Worm (Caenorhabditis elegans) whole organism, late embryonic: ENCODE measurements around the gene F47C12.6.

ENCODE experiments used
- T23F11.4 ChIP-seq: fragments of 200-800 bp; sonication (Bioruptor generic); optimal IDR thresholded peaks from 2 replicates; lab custom pipeline; 2018; ENCODE audit warnings: mild to moderate bottlenecking, missing genetic modification characterization, missing compliant biosample characterization
- dve-1 ChIP-seq: sonication (generic microtip); optimal IDR thresholded peaks from 2 replicates; lab custom pipeline; 2017; ENCODE audit warnings: antibody characterized with exemption, mild to moderate bottlenecking, missing genetic modification characterization, missing compliant biosample characterization
- fkh-10 ChIP-seq: fragments of 150-350 bp; optimal IDR thresholded peaks from 2 replicates; lab custom pipeline; 2014; ENCODE audit warnings: missing biosample characterization, missing genetic modification reagents, missing genetic modification characterization
- nfya-1 ChIP-seq: sonication (generic microtip); optimal IDR thresholded peaks from 2 replicates; lab custom pipeline; 2017; ENCODE audit warnings: missing genetic modification characterization, mild to moderate bottlenecking, missing compliant biosample characterization, antibody characterized with exemption, moderate library complexity
- unc-86 ChIP-seq: sonication (generic microtip); optimal IDR thresholded peaks from 2 replicates; lab custom pipeline; 2016; ENCODE audit warnings: missing genetic modification characterization, missing compliant biosample characterization

DNA sequence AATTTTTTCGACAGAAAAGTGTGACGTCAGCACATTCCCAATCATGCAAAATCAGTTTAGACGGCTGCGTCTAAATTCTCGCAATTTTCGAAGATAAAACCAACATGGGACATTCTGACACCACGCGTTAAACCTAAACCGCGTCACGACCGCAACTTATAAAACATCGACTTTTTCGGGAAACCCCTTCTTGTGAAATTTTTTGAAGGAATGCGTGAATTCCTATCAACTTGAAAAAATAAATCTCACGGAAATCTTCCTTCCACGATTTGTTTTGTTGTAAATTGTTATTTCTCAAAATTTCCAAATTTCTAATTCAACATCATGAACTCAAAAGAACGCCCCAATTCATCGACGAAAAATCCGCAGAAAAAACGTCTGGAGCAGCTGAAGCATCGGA, 46.8 kb upstream of the F47C12.6 start, which contains the start of gene F35F11.2:
- TF ChIP-seq dve-1 (tag; lab: Kevin White, UChicago) (no peak), T23F11.4 (GFP tag; lab: Kevin White, UChicago) (no peak), unc-86 (tag; lab: Kevin White, UChicago) (no peak), nfya-1 (tag; lab: Kevin White, UChicago) (no peak), fkh-10 (GFP tag; lab: Kevin White, UChicago) (no peak)
